Worm (Caenorhabditis elegans) whole organism, mixed stage, embryonic: ENCODE results near the gene memi-2.
A peak's percentile ranks its signal among the peaks of the same experiment; 100 is the strongest.

Source experiments
- M03D4.4 ChIP-seq: sonication (generic microtip); optimal IDR thresholded peaks from 2 replicates; lab custom pipeline; 2017; ENCODE audit warnings: mild to moderate bottlenecking, missing genetic modification characterization, missing compliant biosample characterization
- bed-3 ChIP-seq: fragments of 200-800 bp; sonication (Bioruptor generic); optimal IDR thresholded peaks from 3 replicates; lab custom pipeline; 2018; ENCODE audit warnings: mild to moderate bottlenecking, missing genetic modification characterization, moderate library complexity, missing compliant biosample characterization
- blmp-1 ChIP-seq: fragments of 150-350 bp; optimal IDR thresholded peaks from 2 replicates; lab custom pipeline; 2014; ENCODE audit warnings: missing biosample characterization, missing genetic modification characterization
- ceh-39 ChIP-seq: fragments of 150-350 bp; optimal IDR thresholded peaks from 2 replicates; lab custom pipeline; 2014; ENCODE audit warnings: missing biosample characterization, missing genetic modification characterization
- ceh-43 ChIP-seq: fragments of 200-800 bp; sonication (Bioruptor generic); optimal IDR thresholded peaks from 2 replicates; lab custom pipeline; 2018; ENCODE audit warnings: mild to moderate bottlenecking, missing genetic modification characterization, moderate library complexity, missing compliant biosample characterization
- ceh-83 ChIP-seq: fragments of 200-800 bp; sonication (Bioruptor generic); optimal IDR thresholded peaks from 2 replicates; lab custom pipeline; 2018; ENCODE audit warnings: mild to moderate bottlenecking, missing genetic modification characterization, missing compliant biosample characterization
- ces-1 ChIP-seq: fragments of 150-350 bp; optimal IDR thresholded peaks from 2 replicates; lab custom pipeline; 2014; ENCODE audit warnings: missing biosample characterization, missing genetic modification reagents, missing genetic modification characterization
- cnd-1 ChIP-seq: fragments of 200-800 bp; sonication (Bioruptor generic); optimal IDR thresholded peaks from 2 replicates; lab custom pipeline; 2018; ENCODE audit warnings: mild to moderate bottlenecking, missing genetic modification characterization, missing compliant biosample characterization
- drap-1 ChIP-seq: fragments of 200-800 bp; sonication (Bioruptor generic); optimal IDR thresholded peaks from 3 replicates; lab custom pipeline; 2018; ENCODE audit warnings: mild to moderate bottlenecking, missing genetic modification characterization, missing compliant biosample characterization
- elt-3 ChIP-seq: fragments of 150-350 bp; optimal IDR thresholded peaks from 2 replicates; lab custom pipeline; 2014; ENCODE audit warnings: missing biosample characterization, missing genetic modification characterization
- flh-1 ChIP-seq: fragments of 200-800 bp; sonication (Bioruptor generic); optimal IDR thresholded peaks from 2 replicates; lab custom pipeline; 2018; ENCODE audit warnings: mild to moderate bottlenecking, missing genetic modification characterization, moderate library complexity, missing compliant biosample characterization
- hlh-1 ChIP-seq: fragments of 150-350 bp; optimal IDR thresholded peaks from 2 replicates; lab custom pipeline; 2014; ENCODE audit warnings: missing biosample characterization, missing genetic modification reagents, missing genetic modification characterization
- lin-13 ChIP-seq: fragments of 150-350 bp; optimal IDR thresholded peaks from 2 replicates; lab custom pipeline; 2014; ENCODE audit warnings: missing biosample characterization, missing genetic modification characterization
- lin-32 ChIP-seq: fragments of 200-800 bp; sonication (Bioruptor generic); optimal IDR thresholded peaks from 2 replicates; lab custom pipeline; 2018; ENCODE audit warnings: mild to moderate bottlenecking, missing genetic modification characterization, missing compliant biosample characterization
- mep-1 ChIP-seq: fragments of 150-350 bp; optimal IDR thresholded peaks from 2 replicates; lab custom pipeline; 2017; ENCODE audit warnings: missing biosample characterization, missing genetic modification reagents, missing genetic modification characterization, inconsistent platforms
- mls-2 ChIP-seq: sonication (generic microtip); optimal IDR thresholded peaks from 2 replicates; lab custom pipeline; 2016; ENCODE audit warnings: mild to moderate bottlenecking, missing genetic modification characterization, moderate library complexity, missing compliant biosample characterization
- nhr-12 ChIP-seq: fragments of 150-350 bp; optimal IDR thresholded peaks from 2 replicates; lab custom pipeline; 2014; ENCODE audit warnings: missing biosample characterization, missing genetic modification characterization
- nhr-28 ChIP-seq: fragments of 150-350 bp; optimal IDR thresholded peaks from 2 replicates; lab custom pipeline; 2014; ENCODE audit warnings: missing biosample characterization, missing genetic modification characterization
- nhr-76 ChIP-seq: sonication (generic microtip); optimal IDR thresholded peaks from 2 replicates; lab custom pipeline; 2017; ENCODE audit warnings: missing biosample characterization, missing genetic modification characterization
- sem-2 ChIP-seq: fragments of 200-800 bp; sonication (Bioruptor generic); optimal IDR thresholded peaks from 2 replicates; lab custom pipeline; 2018; ENCODE audit warnings: mild to moderate bottlenecking, missing genetic modification characterization, missing compliant biosample characterization
- snpc-4 ChIP-seq: fragments of 150-350 bp; optimal IDR thresholded peaks from 2 replicates; lab custom pipeline; 2014; ENCODE audit warnings: missing biosample characterization, missing genetic modification characterization
- sptf-1 ChIP-seq: sonication (generic microtip); optimal IDR thresholded peaks from 2 replicates; lab custom pipeline; 2017; ENCODE audit warnings: mild to moderate bottlenecking, missing genetic modification characterization, moderate library complexity, missing compliant biosample characterization
- tbx-8 ChIP-seq: fragments of 200-800 bp; sonication (Bioruptor generic); optimal IDR thresholded peaks from 2 replicates; lab custom pipeline; 2018; ENCODE audit warnings: mild to moderate bottlenecking, missing genetic modification characterization, moderate library complexity, missing compliant biosample characterization
- unc-120 ChIP-seq: sonication (generic microtip); optimal IDR thresholded peaks from 2 replicates; lab custom pipeline; 2017; ENCODE audit warnings: missing genetic modification characterization, missing compliant biosample characterization; ENCODE audit not compliant: poor library complexity, severe bottlenecking
- unc-39 ChIP-seq: fragments of 150-350 bp; optimal IDR thresholded peaks from 2 replicates; lab custom pipeline; 2014; ENCODE audit warnings: missing biosample characterization, missing genetic modification characterization
- ztf-11 ChIP-seq: fragments of 150-350 bp; optimal IDR thresholded peaks from 2 replicates; lab custom pipeline; 2014; ENCODE audit warnings: missing biosample characterization, missing genetic modification characterization

memi-2 gene

ce11 chrIV:13383763-13384436 lies 16.4 kb downstream of the memi-2 start, which contains the start of gene rab-19:
Gene rab-19, minus strand, starts transcription at chrIV:13384386.
- TF ChIP-seq ces-1 (GFP tag; lab: Kevin White, UChicago): peak; percentile 91
- TF ChIP-seq ceh-83: no peak
- TF ChIP-seq, all 35 proteins: peak for 1

DNA sequence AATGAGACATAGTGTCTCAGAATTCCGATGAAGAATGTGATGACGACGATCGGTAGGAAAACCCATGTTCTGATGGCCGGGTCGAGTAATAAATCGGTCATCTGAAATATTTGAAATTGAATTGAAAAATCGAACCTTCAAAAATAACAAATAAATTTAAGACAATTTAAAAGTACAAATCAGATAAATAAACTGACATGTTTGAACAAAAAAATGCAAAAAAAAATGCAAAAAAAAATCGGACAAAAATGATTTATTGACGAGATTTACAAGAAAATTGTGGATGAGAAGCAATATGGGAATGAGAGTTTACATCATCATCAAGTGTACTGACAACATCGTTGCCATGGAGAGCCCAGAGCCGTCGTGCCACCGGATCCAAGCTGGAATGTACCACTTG lies 18.5 kb downstream of the memi-2 start, which contains the start of gene emc-3:
TSS of gene emc-3 (minus strand) at position 101 of the 400 bp plus-strand sequence.
- TF ChIP-seq ceh-39 (tag; lab: Kevin White, UChicago) (no peak), elt-3 (tag; lab: Kevin White, UChicago) (no peak), bed-3 (GFP tag; lab: Kevin White, UChicago) (no peak), mep-1 (no peak), nhr-28 (tag; lab: Kevin White, UChicago) (no peak), nhr-76 (tag; lab: Kevin White, UChicago) (no peak), ceh-83 (no peak), flh-1 (no peak), ces-1 (GFP tag; lab: Kevin White, UChicago) (no peak)

DNA sequence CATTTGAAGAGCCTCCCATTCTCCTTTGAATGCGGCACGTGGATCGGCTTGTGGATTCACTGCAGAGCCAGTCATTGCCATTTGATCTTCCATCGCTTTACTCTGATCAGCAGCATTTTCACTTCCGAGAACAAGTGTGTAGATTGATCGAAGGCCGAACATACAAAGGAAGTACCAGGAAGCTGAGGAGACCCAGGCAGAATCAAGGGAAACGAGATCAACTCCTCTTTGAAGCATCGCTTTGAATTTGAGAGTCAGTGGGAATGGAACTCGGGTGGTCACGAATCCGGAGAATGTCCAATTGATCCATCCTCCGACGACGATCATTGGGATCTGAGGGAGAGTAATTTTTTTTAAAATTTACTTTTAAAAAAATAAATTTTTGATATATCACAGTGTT lies 19.8 kb downstream of the memi-2 start:
- TF ChIP-seq nhr-76 (tag; lab: Kevin White, UChicago): no peak
- TF ChIP-seq sem-2 (GFP tag; lab: Kevin White, UChicago): no peak
- no peak for TF ChIP-seq sptf-1 (tag; lab: Kevin White, UChicago)
- TF ChIP-seq lin-13: no peak
- no peak for TF ChIP-seq ceh-43 (GFP tag; lab: Kevin White, UChicago)
- TF ChIP-seq cnd-1 (tag; lab: Kevin White, UChicago): no peak
- TF ChIP-seq elt-3 (tag; lab: Kevin White, UChicago): no peak
- TF ChIP-seq flh-1: no peak
- TF ChIP-seq bed-3 (GFP tag; lab: Kevin White, UChicago): no peak
- no peak for TF ChIP-seq unc-120 (tag; lab: Kevin White, UChicago)
- TF ChIP-seq ceh-83: no peak
- no peak for TF ChIP-seq nhr-12 (tag; lab: Kevin White, UChicago)
- TF ChIP-seq ztf-11 (tag; lab: Kevin White, UChicago): no peak
- no peak for TF ChIP-seq M03D4.4 (tag; lab: Kevin White, UChicago)
- TF ChIP-seq ces-1 (GFP tag; lab: Kevin White, UChicago): no peak
- no peak for TF ChIP-seq drap-1 (GFP tag; lab: Kevin White, UChicago)
- TF ChIP-seq mep-1: no peak
- no peak for TF ChIP-seq tbx-8

DNA sequence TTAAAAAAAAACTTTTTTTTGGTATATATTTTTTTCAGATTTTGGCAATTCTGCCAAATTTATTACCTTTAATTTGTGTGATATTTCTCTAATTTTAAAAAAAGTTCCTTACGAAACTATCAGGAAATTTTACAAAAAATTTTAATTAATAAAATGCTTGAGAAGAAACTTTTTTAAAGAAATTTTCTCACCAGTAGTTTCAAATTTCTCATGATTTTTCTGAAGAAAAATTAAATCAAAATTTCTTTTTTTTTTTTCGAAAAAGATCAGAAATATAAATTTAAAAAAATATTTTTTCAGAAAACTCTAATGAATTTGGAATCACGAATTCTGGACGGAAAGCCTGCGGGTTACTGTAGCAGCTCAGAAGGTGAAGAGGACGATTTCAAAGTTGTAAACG lies 22.6 kb downstream of the memi-2 start, which contains the start of gene mau-8:
TSS of gene mau-8 (plus strand) at position 301 of the 400 bp plus-strand sequence.
- TF ChIP-seq cnd-1 (tag; lab: Kevin White, UChicago) (no peak), nhr-28 (tag; lab: Kevin White, UChicago) (no peak)
- TF ChIP-seq, all 35 proteins: peak for 0

- TF ChIP-seq nhr-28 (tag; lab: Kevin White, UChicago) (no peak), hlh-1 (no peak), snpc-4 (tag; lab: Kevin White, UChicago) (no peak), blmp-1 (tag; lab: Kevin White, UChicago) (no peak), drap-1 (GFP tag; lab: Kevin White, UChicago) (no peak), mls-2 (tag; lab: Kevin White, UChicago) (no peak), cnd-1 (tag; lab: Kevin White, UChicago) (no peak), unc-39 (tag; lab: Kevin White, UChicago) (no peak)
These were observed 25.4 kb downstream of the memi-2 start for ce11 chrIV:13374918-13375317.

ce11 chrIV:13371699-13372098 lies 28.6 kb downstream of the memi-2 start, which contains the start of gene Y62E10A.6:
Gene Y62E10A.6, plus strand, starts transcription at chrIV:13371999.
- no peak for TF ChIP-seq sptf-1 (tag; lab: Kevin White, UChicago)
- no peak for TF ChIP-seq nhr-28 (tag; lab: Kevin White, UChicago)
- TF ChIP-seq M03D4.4 (tag; lab: Kevin White, UChicago): no peak
- TF ChIP-seq lin-32 (GFP tag; lab: Kevin White, UChicago): no peak
